Fruit fly (Drosophila melanogaster) whole organism, wandering third instar larva: ENCODE results near the gene CG43342.
A peak's percentile ranks its signal among the peaks of the same experiment; 100 is the strongest.

Experiments used
- Abd-B ChIP-seq: fragments of >200 bp; optimal IDR thresholded peaks from 2 replicates; lab custom pipeline; 2017; ENCODE audit warnings: missing biosample characterization, missing genetic modification characterization
- CG32264 ChIP-seq: fragments of 200-800 bp; sonication (Bioruptor generic); optimal IDR thresholded peaks from 2 replicates; lab custom pipeline; 2016; ENCODE audit warnings: missing biosample characterization, missing genetic modification characterization
- CG9705 ChIP-seq: fragments of 200-800 bp; sonication (Bioruptor generic); optimal IDR thresholded peaks from 2 replicates; lab custom pipeline; 2018; ENCODE audit warnings: missing biosample characterization, mild to moderate bottlenecking, missing genetic modification characterization
- CrebA ChIP-seq: fragments of 200-800 bp; sonication (Bioruptor generic); optimal IDR thresholded peaks from 2 replicates; lab custom pipeline; 2016; ENCODE audit warnings: missing biosample characterization, mild to moderate bottlenecking, missing genetic modification characterization, borderline replicate concordance
- Dfd ChIP-seq: fragments of >200 bp; optimal IDR thresholded peaks from 2 replicates; lab custom pipeline; 2017; ENCODE audit warnings: missing biosample characterization, missing genetic modification characterization
- Dif ChIP-seq: fragments of 200-275, 200-300 bp; sonication (Bioruptor generic); optimal IDR thresholded peaks from 2 replicates; lab custom pipeline; 2018; ENCODE audit warnings: missing biosample characterization, missing genetic modification characterization; ENCODE audit not compliant: partially characterized antibody
- GATAd ChIP-seq: sonication (Bioruptor generic); optimal IDR thresholded peaks from 2 replicates; lab custom pipeline; 2016; ENCODE audit warnings: missing biosample characterization, missing genetic modification characterization
- HLH106 ChIP-seq: fragments of 200-800 bp; optimal IDR thresholded peaks from 3 replicates; lab custom pipeline; 2019; ENCODE audit warnings: missing biosample characterization, mild to moderate bottlenecking, missing genetic modification characterization, moderate library complexity
- Hnf4 ChIP-seq: fragments of 200-800 bp; sonication (Bioruptor generic); optimal IDR thresholded peaks from 2 replicates; lab custom pipeline; 2016; ENCODE audit warnings: missing biosample characterization, mild to moderate bottlenecking, missing genetic modification characterization
- Hr78 ChIP-seq: fragments of >200 bp; optimal IDR thresholded peaks from 2 replicates; lab custom pipeline; 2017; ENCODE audit warnings: missing biosample characterization, missing genetic modification characterization
- Hr83 ChIP-seq: fragments of 200-300 bp; sonication (Bioruptor generic); optimal IDR thresholded peaks from 2 replicates; lab custom pipeline; 2016; ENCODE audit warnings: missing biosample characterization, mild to moderate bottlenecking, missing genetic modification characterization, moderate library complexity; ENCODE audit not compliant: poor library complexity, severe bottlenecking
- Jra ChIP-seq: sonication (Bioruptor generic); optimal IDR thresholded peaks from 2 replicates; lab custom pipeline; 2016; ENCODE audit warnings: missing biosample characterization, missing genetic modification characterization
- Myc ChIP-seq: fragments of >200 bp; optimal IDR thresholded peaks from 2 replicates; lab custom pipeline; 2017
- N ChIP-seq: fragments of >200 bp; optimal IDR thresholded peaks from 2 replicates; lab custom pipeline; 2018; ENCODE audit warnings: missing biosample characterization, missing external identifiers, missing genetic modification characterization
- OdsH ChIP-seq: fragments of 200-800 bp; sonication (Bioruptor generic); optimal IDR thresholded peaks from 2 replicates; lab custom pipeline; 2016; ENCODE audit warnings: missing biosample characterization, mild to moderate bottlenecking, missing genetic modification characterization
- Rel ChIP-seq, 2 experiments: fragments of 200-800 bp; sonication (Bioruptor generic) in 1 of 2; optimal IDR thresholded peaks; 2 replicates in 1 of 2; 3 replicates in 1 of 2; lab custom pipeline; 2016 to 2019; ENCODE audit warnings: mild to moderate bottlenecking in 2 of 2, missing biosample characterization in 2 of 2, missing genetic modification characterization in 2 of 2, moderate library complexity in 1 of 2
- Vsx2 ChIP-seq: fragments of 200-300, 225-300 bp; sonication (Bioruptor generic); optimal IDR thresholded peaks from 2 replicates; lab custom pipeline; 2018; ENCODE audit warnings: missing biosample characterization, missing genetic modification characterization; ENCODE audit not compliant: partially characterized antibody
- br ChIP-seq: fragments of 200-800 bp; sonication (Bioruptor generic); optimal IDR thresholded peaks from 2 replicates; lab custom pipeline; 2016; ENCODE audit warnings: missing biosample characterization, missing genetic modification characterization
- brk ChIP-seq: fragments of 200-800 bp; sonication (Bioruptor generic); optimal IDR thresholded peaks from 2 replicates; lab custom pipeline; 2016; ENCODE audit warnings: missing biosample characterization, mild to moderate bottlenecking, missing genetic modification characterization
- dl ChIP-seq, 2 experiments: fragments of 175-275, 200-275 bp in 1 of 2; fragments of 200-275 bp in 1 of 2; sonication (Bioruptor generic); optimal IDR thresholded peaks; lab custom pipeline; 2018; ENCODE audit warnings: mild to moderate bottlenecking in 2 of 2, missing biosample characterization in 2 of 2, missing genetic modification characterization in 2 of 2, moderate library complexity in 2 of 2; ENCODE audit not compliant: partially characterized antibody in 2 of 2, insufficient read depth in 1 of 2
- dsf ChIP-seq: sonication (Bioruptor generic); optimal IDR thresholded peaks from 2 replicates; lab custom pipeline; 2016; ENCODE audit warnings: missing biosample characterization, missing genetic modification characterization, borderline replicate concordance
- ey ChIP-seq: fragments of 200-800 bp; sonication (Bioruptor generic); optimal IDR thresholded peaks from 2 replicates; lab custom pipeline; 2016; ENCODE audit warnings: missing biosample characterization, missing genetic modification characterization
- foxo ChIP-seq, 2 experiments: fragments of 200-800 bp; sonication (Bioruptor generic); optimal IDR thresholded peaks; 2 replicates in 1 of 2; 3 replicates in 1 of 2; lab custom pipeline; 2016 to 2017; ENCODE audit warnings: missing biosample characterization in 2 of 2, missing genetic modification characterization in 2 of 2
- lola ChIP-seq: fragments of >200 bp; optimal IDR thresholded peaks from 2 replicates; lab custom pipeline; 2017; ENCODE audit warnings: missing biosample characterization, missing genetic modification characterization
- psq ChIP-seq: fragments of 200-800 bp; sonication (Bioruptor generic); optimal IDR thresholded peaks from 3 replicates; lab custom pipeline; 2017; ENCODE audit warnings: missing biosample characterization, mild to moderate bottlenecking, missing genetic modification characterization, moderate library complexity
- rgr ChIP-seq: fragments of 200-800 bp; sonication (Bioruptor generic); optimal IDR thresholded peaks from 3 replicates; lab custom pipeline; 2016; ENCODE audit warnings: missing biosample characterization, mild to moderate bottlenecking, missing genetic modification characterization
- sage ChIP-seq: fragments of 200-800 bp; sonication (Bioruptor generic); optimal IDR thresholded peaks from 2 replicates; lab custom pipeline; 2016; ENCODE audit warnings: missing biosample characterization, mild to moderate bottlenecking, missing genetic modification characterization
- sv ChIP-seq: fragments of 200-800 bp; sonication (Bioruptor generic); optimal IDR thresholded peaks from 3 replicates; lab custom pipeline; 2016; ENCODE audit warnings: missing biosample characterization, missing genetic modification characterization
- tai ChIP-seq: sonication (Bioruptor generic); optimal IDR thresholded peaks from 2 replicates; lab custom pipeline; 2016; ENCODE audit warnings: missing biosample characterization, missing genetic modification characterization
- woc ChIP-seq: sonication (Bioruptor generic); optimal IDR thresholded peaks from 2 replicates; lab custom pipeline; 2016; ENCODE audit warnings: missing biosample characterization, mild to moderate bottlenecking, missing genetic modification characterization

CG43342 gene

DNA sequence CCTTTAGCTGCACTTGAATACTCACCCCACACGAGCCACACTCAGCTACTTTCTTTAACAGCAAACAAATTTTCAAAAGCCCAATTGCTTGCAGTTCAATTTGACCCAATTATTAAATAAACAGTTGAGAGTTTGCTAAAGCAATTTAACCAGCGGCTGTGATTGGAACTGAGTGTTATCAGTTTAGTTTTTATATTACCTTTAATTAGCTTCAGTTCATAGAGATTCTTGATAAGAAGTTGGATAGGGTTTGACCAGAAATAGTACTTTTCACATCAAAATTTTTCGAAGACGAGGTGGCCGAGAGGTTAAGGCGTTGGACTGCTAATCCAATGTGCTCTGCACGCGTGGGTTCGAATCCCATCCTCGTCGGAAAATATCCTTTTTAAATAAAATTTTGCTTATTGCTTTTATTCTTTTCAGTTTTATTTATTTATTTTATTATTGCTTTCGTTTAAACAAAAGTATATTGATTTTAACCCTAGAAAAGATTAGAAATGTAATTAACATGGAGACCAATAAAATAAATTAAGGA lies 15.2 kb downstream of the CG43342 start:
- TF ChIP-seq Abd-B (GFP tag; lab: Kevin White, UChicago) (no peak), GATAd (GFP tag; lab: Kevin White, UChicago) (no peak), lola (GFP tag; lab: Kevin White, UChicago) (no peak), Hr83 (GFP tag; lab: Kevin White, UChicago) (no peak), psq (GFP tag; lab: Kevin White, UChicago) (no peak), OdsH (GFP tag; lab: Kevin White, UChicago) (no peak), rgr (no peak), Hr78 (GFP tag; lab: Kevin White, UChicago) (no peak), CG9705 (GFP tag; lab: Kevin White, UChicago) (no peak), woc (no peak), foxo (GFP tag; optimal IDR thresholded peaks at IDR 0.05; lab: Kevin White, UChicago) (no peak), dl (GFP tag; optimal IDR thresholded peaks at IDR 0.05; lab: Kevin White, UChicago; ENCODE audit: insufficient read depth in 1 of 2, partially characterized antibody in 2 of 2) (no peak), sage (GFP tag; lab: Kevin White, UChicago) (no peak), Myc (no peak), ey (GFP tag; lab: Kevin White, UChicago) (no peak)

- TF ChIP-seq lola (GFP tag; lab: Kevin White, UChicago), result no peak
- TF ChIP-seq sv (GFP tag; lab: Kevin White, UChicago), result no peak
- TF ChIP-seq woc, result no peak
- TF ChIP-seq HLH106 (tag; lab: Kevin White, UChicago), result no peak
- TF ChIP-seq Hr83 (GFP tag; lab: Kevin White, UChicago), result no peak
- TF ChIP-seq Myc, result peak; percentile 23
- no peak for TF ChIP-seq Rel (GFP tag; optimal IDR thresholded peaks at IDR 0.05; lab: Kevin White, UChicago)
- no peak for TF ChIP-seq Rel (tag; optimal IDR thresholded peaks at IDR 0.05; lab: Kevin White, UChicago)
- TF ChIP-seq dl (GFP tag; optimal IDR thresholded peaks at IDR 0.05; lab: Kevin White, UChicago; ENCODE audit: insufficient read depth in 1 of 2, partially characterized antibody in 2 of 2), result no peak
- no peak for TF ChIP-seq Hr78 (GFP tag; lab: Kevin White, UChicago)
- no peak for TF ChIP-seq Dif (GFP tag; lab: Kevin White, UChicago)
- no peak for TF ChIP-seq CG9705 (GFP tag; lab: Kevin White, UChicago)
- no peak for TF ChIP-seq br (GFP tag; lab: Kevin White, UChicago)
- no peak for TF ChIP-seq rgr
- no peak for TF ChIP-seq sage (GFP tag; lab: Kevin White, UChicago)
- TF ChIP-seq CG32264 (GFP tag; lab: Kevin White, UChicago), result no peak
- TF ChIP-seq N (GFP tag; lab: Kevin White, UChicago), result peak; percentile 77
- TF ChIP-seq Vsx2 (GFP tag; lab: Kevin White, UChicago), result no peak
- TF ChIP-seq Abd-B (GFP tag; lab: Kevin White, UChicago), result peak; percentile 14
These were observed 16.0 kb downstream of the CG43342 start for dm6 chr3R:22397068-22397700.

dm6 chr3R:22400246-22400645 lies 19.1 kb downstream of the CG43342 start:
- TF ChIP-seq sv (GFP tag; lab: Kevin White, UChicago) (peak; percentile 18), tai (GFP tag; lab: Kevin White, UChicago) (no peak)

DNA sequence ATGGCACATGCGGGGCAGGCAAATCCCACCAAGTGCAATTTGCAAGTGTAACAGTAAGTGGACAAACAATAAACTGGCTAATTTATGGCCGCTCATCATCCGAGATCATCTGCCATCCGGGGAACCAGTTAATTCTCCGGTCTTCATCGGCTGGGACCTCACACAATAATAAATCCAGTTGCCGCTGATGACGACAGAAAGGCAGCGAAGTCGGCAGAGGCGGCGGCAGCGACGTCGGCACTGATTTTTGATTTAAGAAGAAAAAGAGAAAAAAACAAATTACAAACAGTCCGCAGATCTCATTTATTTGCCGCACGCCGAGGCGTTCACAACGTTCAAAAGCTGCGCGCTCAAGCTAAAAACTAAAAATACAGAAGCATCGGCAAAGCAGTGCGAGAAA lies 21.2 kb downstream of the CG43342 start, which contains the start of gene CG13856:
CG13856 (plus strand) TSS at position 301 of the 400 bp plus-strand sequence.
- no peak for TF ChIP-seq CrebA (GFP tag; lab: Kevin White, UChicago)
- TF ChIP-seq lola (GFP tag; lab: Kevin White, UChicago), result no peak
- no peak for TF ChIP-seq br (GFP tag; lab: Kevin White, UChicago)
- no peak for TF ChIP-seq OdsH (GFP tag; lab: Kevin White, UChicago)
- TF ChIP-seq brk (GFP tag; lab: Kevin White, UChicago), result no peak
- no peak for TF ChIP-seq Abd-B (GFP tag; lab: Kevin White, UChicago)
- TF ChIP-seq Hnf4 (GFP tag; lab: Kevin White, UChicago), result no peak
- TF ChIP-seq sage (GFP tag; lab: Kevin White, UChicago), result no peak
- TF ChIP-seq Jra (GFP tag; lab: Kevin White, UChicago), result no peak
- no peak for TF ChIP-seq dl (GFP tag; optimal IDR thresholded peaks at IDR 0.05; lab: Kevin White, UChicago; ENCODE audit: insufficient read depth in 1 of 2, partially characterized antibody in 2 of 2)
- no peak for TF ChIP-seq dsf
- no peak for TF ChIP-seq Hr83 (GFP tag; lab: Kevin White, UChicago)
- no peak for TF ChIP-seq Dfd
- TF ChIP-seq HLH106 (tag; lab: Kevin White, UChicago), result no peak
- no peak for TF ChIP-seq Myc
- TF ChIP-seq Vsx2 (GFP tag; lab: Kevin White, UChicago), result no peak
- TF ChIP-seq sv (GFP tag; lab: Kevin White, UChicago), result no peak
- TF ChIP-seq Hr78 (GFP tag; lab: Kevin White, UChicago), result no peak
- TF ChIP-seq CG32264 (GFP tag; lab: Kevin White, UChicago), result no peak
- no peak for TF ChIP-seq Rel (GFP tag; optimal IDR thresholded peaks at IDR 0.05; lab: Kevin White, UChicago)
- TF ChIP-seq Rel (tag; optimal IDR thresholded peaks at IDR 0.05; lab: Kevin White, UChicago), result no peak
- TF ChIP-seq, all 38 proteins: peak for 0
